Worm (Caenorhabditis elegans): ENCODE data around the gene ifc-1.

The ifc-1 gene

ce11 chrV:2872947-2873346 is 8.2 kb upstream of the ifc-1 start:
- TF ChIP-seq nhr-77 (tag; optimal IDR thresholded peaks at IDR 0.05) (no peak), lin-39 (tag; optimal IDR thresholded peaks at IDR 0.05) (no peak), aly-2 (tag; optimal IDR thresholded peaks at IDR 0.05) (no peak), nhr-25 (tag; optimal IDR thresholded peaks at IDR 0.05) (no peak), C34F6.9 (tag; optimal IDR thresholded peaks at IDR 0.05) (no peak), fos-1 (tag; optimal IDR thresholded peaks at IDR 0.05) (no peak), ama-1 (optimal IDR thresholded peaks at IDR 0.05) (no peak), alr-1 (tag; optimal IDR thresholded peaks at IDR 0.05) (no peak)

ce11 chrV:2875422-2875821 is 5.8 kb upstream of the ifc-1 start, which contains the start of gene folt-2:
folt-2 (minus strand) TSS chrV:2875600.
- TF ChIP-seq peb-1 (tag; optimal IDR thresholded peaks at IDR 0.05) (no peak), fos-1 (tag; optimal IDR thresholded peaks at IDR 0.05) (peak; percentile 60)

- no peak for TF ChIP-seq blmp-1 (tag; optimal IDR thresholded peaks at IDR 0.05; ENCODE audit: insufficient read depth)
- no peak for TF ChIP-seq nhr-12 (tag; optimal IDR thresholded peaks at IDR 0.05)
- TF ChIP-seq gmeb-1 (tag; optimal IDR thresholded peaks at IDR 0.05) = no peak
- TF ChIP-seq Y55F3AM.14 (GFP tag; optimal IDR thresholded peaks at IDR 0.05) = no peak
- TF ChIP-seq R02D3.7 (tag; optimal IDR thresholded peaks at IDR 0.05) = no peak
- TF ChIP-seq dmd-4 (tag; optimal IDR thresholded peaks at IDR 0.05) = no peak
- no peak for TF ChIP-seq nhr-25 (tag; optimal IDR thresholded peaks at IDR 0.05)
- TF ChIP-seq nhr-11 (tag; optimal IDR thresholded peaks at IDR 0.05) = no peak
- TF ChIP-seq sem-4 (tag; optimal IDR thresholded peaks at IDR 0.05) = no peak
- no peak for TF ChIP-seq unc-39 (tag; optimal IDR thresholded peaks at IDR 0.05)
- no peak for TF ChIP-seq lin-13 (GFP tag; optimal IDR thresholded peaks at IDR 0.05)
Measured at ce11 chrV:2876188-2876831, 4.9 kb upstream of the ifc-1 start.

ce11 chrV:2877509-2877908 is 3.7 kb upstream of the ifc-1 start, which contains the start of gene F37B4.10:
F37B4.10 (minus strand) TSS chrV:2877609.
- TF ChIP-seq unc-55 (GFP tag; optimal IDR thresholded peaks at IDR 0.05) (peak; percentile 32), peb-1 (tag; optimal IDR thresholded peaks at IDR 0.05) (no peak)

- TF ChIP-seq lin-11 (tag; optimal IDR thresholded peaks at IDR 0.05) (no peak), nhr-12 (tag; optimal IDR thresholded peaks at IDR 0.05) (no peak), egl-27 (tag; optimal IDR thresholded peaks at IDR 0.05) (no peak), nhr-129 (tag; optimal IDR thresholded peaks at IDR 0.05) (no peak), nhr-6 (tag; optimal IDR thresholded peaks at IDR 0.05) (no peak)
Measured at ce11 chrV:2879801-2880200, 1.4 kb upstream of the ifc-1 start, which contains the start of gene str-39. str-39 (minus strand) TSS chrV:2879901.

- TF ChIP-seq lin-11 (tag; optimal IDR thresholded peaks at IDR 0.05) = no peak
- TF ChIP-seq gmeb-1 (tag; optimal IDR thresholded peaks at IDR 0.05) = peak; percentile 31
- TF ChIP-seq fos-1 (tag; optimal IDR thresholded peaks at IDR 0.05) = peak; percentile 82
Measured at ce11 chrV:2880356-2880755, 837 bp upstream of the ifc-1 start.

- TF ChIP-seq Y55F3AM.14 (GFP tag; optimal IDR thresholded peaks at IDR 0.05) = no peak
- TF ChIP-seq ztf-1 (GFP tag; conservative IDR thresholded peaks at IDR 0.05) = no peak
- no peak for TF ChIP-seq egl-27 (tag; optimal IDR thresholded peaks at IDR 0.05)
- TF ChIP-seq nhr-11 (tag; optimal IDR thresholded peaks at IDR 0.05) = no peak
- no peak for TF ChIP-seq nhr-129 (tag; optimal IDR thresholded peaks at IDR 0.05)
- no peak for TF ChIP-seq sma-9 (GFP tag; optimal IDR thresholded peaks at IDR 0.05)
- no peak for TF ChIP-seq sma-9 (tag; optimal IDR thresholded peaks at IDR 0.05)
- no peak for TF ChIP-seq nhr-25 (tag; optimal IDR thresholded peaks at IDR 0.05)
- TF ChIP-seq lsy-2 (tag; optimal IDR thresholded peaks at IDR 0.05) = no peak
- TF ChIP-seq nhr-23 (tag; optimal IDR thresholded peaks at IDR 0.05) = no peak
- TF ChIP-seq nhr-77 (tag; optimal IDR thresholded peaks at IDR 0.05) = no peak
- no peak for TF ChIP-seq nhr-10 (tag; optimal IDR thresholded peaks at IDR 0.05)
Measured at ce11 chrV:2881565-2881964, 372 bp downstream of the ifc-1 start.
